Worm (Caenorhabditis elegans): ENCODE results near the gene bgnt-1.2.
"Not testable (repeated sequence)": the region's sequence is repeated elsewhere in the genome, so short reads cannot be mapped to it uniquely, and the experiment has no call there.

ce11 chrV:2144408-2144807, 25.9 kb upstream of the bgnt-1.2 start, which contains the start of gene F22F7.12:
- not testable (repeated sequence) for TF ChIP-seq unc-62 (GFP tag; optimal IDR thresholded peaks at IDR 0.05); nhr-12 (tag; optimal IDR thresholded peaks at IDR 0.05); lsy-2 (tag; optimal IDR thresholded peaks at IDR 0.05); ztf-11 (tag; optimal IDR thresholded peaks at IDR 0.05); nhr-76 (tag; optimal IDR thresholded peaks at IDR 0.05); nhr-28 (tag; optimal IDR thresholded peaks at IDR 0.05); mls-2 (tag; optimal IDR thresholded peaks at IDR 0.05)
